Fruit fly (Drosophila melanogaster) whole organism: ENCODE results near the gene nrv1.

Experiments
- CG8478 ChIP-seq: fragments of >200 bp; optimal IDR thresholded peaks from 2 replicates; lab custom pipeline; 2018; ENCODE audit warnings: inconsistent platforms
- Dll ChIP-seq: fragments of >200 bp; optimal IDR thresholded peaks from 2 replicates; lab custom pipeline; 2017
- EcR ChIP-seq, 2 experiments: fragments of >200 bp; optimal IDR thresholded peaks; 2 replicates each; lab custom pipeline; 2017; ENCODE audit warnings: missing biosample characterization in 2 of 2, missing genetic modification characterization in 2 of 2, missing genetic modification reagents in 2 of 2
- pan ChIP-seq: fragments of >200 bp; optimal IDR thresholded peaks from 2 replicates; lab custom pipeline; 2017
- psq ChIP-seq: fragments of >200 bp; optimal IDR thresholded peaks from 2 replicates; lab custom pipeline; 2017
- usp ChIP-seq: fragments of >200 bp; optimal IDR thresholded peaks from 2 replicates; lab custom pipeline; 2017; ENCODE audit warnings: missing biosample characterization, missing genetic modification characterization, mixed read lengths

Gene nrv1

dm6 chr2L:6805783-6806182 lies 19.1 kb upstream of the nrv1 start, which contains the start of gene CG17375:
TSS of gene CG17375 (minus strand) at chr2L:6805792.
- TF ChIP-seq pan: no peak
- TF ChIP-seq CG8478 (lab: Kevin White, UChicago): no peak
- no peak for TF ChIP-seq psq (lab: Kevin White, UChicago)
- TF ChIP-seq EcR (GFP tag; optimal IDR thresholded peaks at IDR 0.05; lab: Kevin White, UChicago): no peak
- no peak for TF ChIP-seq Dll (lab: Kevin White, UChicago)
- TF ChIP-seq usp: no peak

dm6 chr2L:6802740-6803139 lies 16.1 kb upstream of the nrv1 start, which contains the start of the genes CG17377 and Daao2:
TSS of gene CG17377 (minus strand) at chr2L:6802840.
TSS of gene Daao2 (plus strand) at chr2L:6803011.
- no peak for TF ChIP-seq EcR (GFP tag; optimal IDR thresholded peaks at IDR 0.05; lab: Kevin White, UChicago)
- TF ChIP-seq usp: no peak
- TF ChIP-seq pan: no peak
- TF ChIP-seq CG8478 (lab: Kevin White, UChicago): no peak
- no peak for TF ChIP-seq psq (lab: Kevin White, UChicago)
- no peak for TF ChIP-seq Dll (lab: Kevin White, UChicago)

- no peak for TF ChIP-seq psq (lab: Kevin White, UChicago)
- no peak for TF ChIP-seq EcR (GFP tag; optimal IDR thresholded peaks at IDR 0.05; lab: Kevin White, UChicago)
- no peak for TF ChIP-seq usp
- no peak for TF ChIP-seq Dll (lab: Kevin White, UChicago)
- no peak for TF ChIP-seq CG8478 (lab: Kevin White, UChicago)
- no peak for TF ChIP-seq pan
Observed at dm6 chr2L:6800794-6801193, 14.1 kb upstream of the nrv1 start, which contains the start of gene CG17376. TSS of gene CG17376 (minus strand) at chr2L:6800894.

- TF ChIP-seq EcR (GFP tag; optimal IDR thresholded peaks at IDR 0.05; lab: Kevin White, UChicago): no peak
- no peak for TF ChIP-seq psq (lab: Kevin White, UChicago)
- no peak for TF ChIP-seq CG8478 (lab: Kevin White, UChicago)
- TF ChIP-seq pan: no peak
- no peak for TF ChIP-seq usp
Observed at dm6 chr2L:6799551-6799950, 12.9 kb upstream of the nrv1 start.

- TF ChIP-seq usp (no peak), pan (no peak), Dll (lab: Kevin White, UChicago) (no peak), EcR (GFP tag; optimal IDR thresholded peaks at IDR 0.05; lab: Kevin White, UChicago) (no peak), psq (lab: Kevin White, UChicago) (no peak), CG8478 (lab: Kevin White, UChicago) (no peak)
Observed at dm6 chr2L:6798762-6799246, 12.1 kb upstream of the nrv1 start, which contains the start of the genes nrv2 and CG43610. TSS of gene nrv2 (minus strand) at chr2L:6798862. TSS of gene CG43610 (plus strand) at chr2L:6799196.

dm6 chr2L:6797408-6797807 lies 10.7 kb upstream of the nrv1 start:
- TF ChIP-seq CG8478 (lab: Kevin White, UChicago) (no peak), pan (no peak), Dll (lab: Kevin White, UChicago) (no peak), EcR (GFP tag; optimal IDR thresholded peaks at IDR 0.05; lab: Kevin White, UChicago) (no peak), usp (no peak), psq (lab: Kevin White, UChicago) (no peak)

dm6 chr2L:6794956-6795522 lies 8.4 kb upstream of the nrv1 start:
- TF ChIP-seq usp (no peak), EcR (GFP tag; optimal IDR thresholded peaks at IDR 0.05; lab: Kevin White, UChicago) (no peak), Dll (lab: Kevin White, UChicago) (no peak), pan (no peak), psq (lab: Kevin White, UChicago) (no peak)

dm6 chr2L:6794418-6794793 lies 7.7 kb upstream of the nrv1 start:
- TF ChIP-seq EcR (GFP tag; optimal IDR thresholded peaks at IDR 0.05; lab: Kevin White, UChicago): no peak
- TF ChIP-seq usp: no peak
- TF ChIP-seq Dll (lab: Kevin White, UChicago): no peak
- TF ChIP-seq pan: no peak
- no peak for TF ChIP-seq psq (lab: Kevin White, UChicago)
- TF ChIP-seq CG8478 (lab: Kevin White, UChicago): no peak

- TF ChIP-seq EcR (GFP tag; optimal IDR thresholded peaks at IDR 0.05; lab: Kevin White, UChicago) (no peak), usp (no peak), Dll (lab: Kevin White, UChicago) (no peak)
Observed at dm6 chr2L:6793763-6794417, 7.2 kb upstream of the nrv1 start.

- TF ChIP-seq EcR (GFP tag; optimal IDR thresholded peaks at IDR 0.05; lab: Kevin White, UChicago) (no peak), CG8478 (lab: Kevin White, UChicago) (no peak), psq (lab: Kevin White, UChicago) (no peak), usp (no peak), pan (no peak), Dll (lab: Kevin White, UChicago) (no peak)
Observed at dm6 chr2L:6791845-6792443, 5.3 kb upstream of the nrv1 start.

- TF ChIP-seq usp (no peak), CG8478 (lab: Kevin White, UChicago) (no peak), pan (no peak), psq (lab: Kevin White, UChicago) (no peak), EcR (GFP tag; optimal IDR thresholded peaks at IDR 0.05; lab: Kevin White, UChicago) (no peak), Dll (lab: Kevin White, UChicago) (no peak)
Observed at dm6 chr2L:6789358-6789757, 2.7 kb upstream of the nrv1 start.

- TF ChIP-seq pan: no peak
- no peak for TF ChIP-seq Dll (lab: Kevin White, UChicago)
- TF ChIP-seq CG8478 (lab: Kevin White, UChicago): no peak
Observed at dm6 chr2L:6787973-6788368, 1.3 kb upstream of the nrv1 start.
